Worm (Caenorhabditis elegans) whole organism, L4 larva: Measurements from ENCODE around the gene pdzd-8.

Source experiments
- attf-4 ChIP-seq: sonication (generic microtip); optimal IDR thresholded peaks from 3 replicates; lab custom pipeline; 2017; ENCODE audit warnings: missing biosample characterization, missing genetic modification characterization
- egl-27 ChIP-seq: sonication (generic microtip); optimal IDR thresholded peaks from 3 replicates; lab custom pipeline; 2017; ENCODE audit warnings: missing biosample characterization, missing genetic modification reagents, missing genetic modification characterization
- fos-1 ChIP-seq: fragments of 150-350 bp; optimal IDR thresholded peaks from 2 replicates; lab custom pipeline; 2014; ENCODE audit warnings: missing biosample characterization, missing genetic modification characterization
- lin-15B ChIP-seq: fragments of 150-350 bp; sonication (generic microtip); optimal IDR thresholded peaks from 3 replicates; lab custom pipeline; 2014; ENCODE audit warnings: missing biosample characterization, missing genetic modification characterization
- lsy-2 ChIP-seq, 2 experiments: fragments of 150-350 bp in 1 of 2; sonication (generic microtip) in 1 of 2; optimal IDR thresholded peaks; 2 replicates each; lab custom pipeline; 2014 to 2017; ENCODE audit warnings: missing biosample characterization in 2 of 2, missing genetic modification characterization in 2 of 2
- mep-1 ChIP-seq: fragments of 150-350 bp; sonication (generic microtip); optimal IDR thresholded peaks from 3 replicates; lab custom pipeline; 2014; ENCODE audit warnings: missing biosample characterization, missing genetic modification characterization
- nhr-11 ChIP-seq: fragments of 150-350 bp; optimal IDR thresholded peaks from 2 replicates; lab custom pipeline; 2014; ENCODE audit warnings: missing biosample characterization, missing genetic modification characterization
- nhr-41 ChIP-seq: fragments of 200-800 bp; sonication (Bioruptor generic); IDR thresholded peaks from 2 replicates; pipeline ENCODE4 v1.3.6; 2022; ENCODE audit warnings: missing genetic modification reagents, missing genetic modification characterization, missing compliant biosample characterization
- pha-4 ChIP-seq, 2 experiments: fragments of 150-350 bp in 1 of 2; fragments of 200-800 bp in 1 of 2; sonication (Bioruptor generic) in 1 of 2; IDR thresholded peaks in 1 of 2; optimal IDR thresholded peaks in 1 of 2; 2 replicates each; pipeline versions ENCODE4 v1.3.6 to Lab custom; 2014 to 2022; ENCODE audit warnings: missing genetic modification characterization in 2 of 2, missing genetic modification reagents in 2 of 2, missing biosample characterization in 1 of 2, missing compliant biosample characterization in 1 of 2
- php-3 ChIP-seq: fragments of 200-800 bp; sonication (Bioruptor generic); IDR thresholded peaks from 2 replicates; pipeline ENCODE4 v1.3.6; 2022; ENCODE audit warnings: missing genetic modification reagents, missing genetic modification characterization, missing compliant biosample characterization
- unc-130 ChIP-seq: sonication (generic microtip); optimal IDR thresholded peaks from 2 replicates; lab custom pipeline; 2016; ENCODE audit warnings: missing genetic modification reagents, missing genetic modification characterization, missing compliant biosample characterization
- zfp-3 ChIP-seq: fragments of 200-800 bp; sonication (Bioruptor generic); conservative IDR thresholded peaks from 2 replicates; pipeline ENCODE4 v1.3.6; 2022; ENCODE audit warnings: missing genetic modification reagents, missing genetic modification characterization, missing compliant biosample characterization

DNA sequence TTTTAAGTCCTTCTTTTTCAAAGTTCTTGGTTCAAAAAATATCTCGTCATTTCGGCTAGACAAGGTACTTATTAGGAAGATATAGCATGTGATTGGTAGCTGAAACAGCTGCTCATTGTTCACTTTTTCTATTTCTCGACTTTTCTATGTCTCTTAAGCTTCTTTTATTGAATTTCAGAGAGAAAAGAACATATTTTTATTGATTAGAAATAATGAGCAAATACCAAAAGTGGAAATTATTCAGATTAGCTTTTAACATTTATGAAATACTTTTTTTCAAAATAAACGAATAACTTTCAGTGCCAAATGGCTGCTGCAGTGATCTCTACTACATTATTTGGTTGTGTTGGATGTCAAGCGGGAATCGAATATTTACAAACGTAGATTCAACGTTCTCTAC lies 9.2 kb downstream of the pdzd-8 start, which contains the start of gene nstp-1:
- no peak for TF ChIP-seq lsy-2 (tag; optimal IDR thresholded peaks at IDR 0.05; lab: Kevin White, UChicago)
- TF ChIP-seq zfp-3 (GFP tag; lab: Robert Waterston, UW) = no peak
- TF ChIP-seq egl-27 (tag; lab: Kevin White, UChicago) = no peak
- TF ChIP-seq pha-4 (GFP tag; IDR thresholded peaks at IDR 0.05; lab: Robert Waterston, UW) = no peak
- TF ChIP-seq pha-4 (tag; optimal IDR thresholded peaks at IDR 0.05; lab: Kevin White, UChicago) = no peak
- no peak for TF ChIP-seq lin-15B (tag; lab: Kevin White, UChicago)
- TF ChIP-seq nhr-11 = no peak
- no peak for TF ChIP-seq nhr-41 (GFP tag; lab: Robert Waterston, UW)
- no peak for TF ChIP-seq attf-4 (tag; lab: Kevin White, UChicago)
- no peak for TF ChIP-seq unc-130 (GFP tag; lab: Kevin White, UChicago)
- no peak for TF ChIP-seq mep-1 (tag; lab: Kevin White, UChicago)
- TF ChIP-seq php-3 (GFP tag; lab: Robert Waterston, UW) = no peak
- TF ChIP-seq fos-1 (tag; lab: Kevin White, UChicago) = no peak
